Worm (Caenorhabditis elegans): ENCODE measurements around the gene ZK669.5.

The ZK669.5 gene

ce11 chrII:7946830-7947425 lies at the start of gene ZK669.5:
Gene ZK669.5 (minus strand): TSS chrII:7946880.
- TF ChIP-seq pbrm-1 (GFP tag; IDR thresholded peaks at IDR 0.05) (no peak), attf-6 (GFP tag; IDR thresholded peaks at IDR 0.05) (no peak), K12H6.12 (tag; optimal IDR thresholded peaks at IDR 0.05) (no peak), F39B2.1 (GFP tag; IDR thresholded peaks at IDR 0.05) (no peak), hsf-1 (GFP tag; IDR thresholded peaks at IDR 0.05) (no peak), mes-4 (tag; optimal IDR thresholded peaks at IDR 0.05) (no peak), mel-28 (tag; optimal IDR thresholded peaks at IDR 0.05; ENCODE audit: borderline replicate concordance) (no peak), D2030.7 (GFP tag; IDR thresholded peaks at IDR 0.05) (no peak), ztf-22 (GFP tag; optimal IDR thresholded peaks at IDR 0.05) (no peak), atf-7 (tag; optimal IDR thresholded peaks at IDR 0.05) (no peak), aptf-3 (GFP tag; IDR thresholded peaks at IDR 0.05) (no peak)

- TF ChIP-seq chd-7 (tag; optimal IDR thresholded peaks at IDR 0.05) (no peak), K12H6.12 (tag; optimal IDR thresholded peaks at IDR 0.05) (no peak), zfh-2 (GFP tag; conservative IDR thresholded peaks at IDR 0.05) (no peak), F39B2.1 (GFP tag; IDR thresholded peaks at IDR 0.05) (no peak), snpc-4 (GFP tag; optimal IDR thresholded peaks at IDR 0.05) (no peak), snpc-4 (tag; optimal IDR thresholded peaks at IDR 0.05) (no peak), ztf-6 (GFP tag; IDR thresholded peaks at IDR 0.05) (no peak), lsy-27 (tag; optimal IDR thresholded peaks at IDR 0.05; ENCODE audit: borderline replicate concordance, insufficient read depth) (no peak), ceh-79 (tag; optimal IDR thresholded peaks at IDR 0.05) (no peak), nhr-120 (GFP tag; IDR thresholded peaks at IDR 0.05) (no peak), ztf-26 (tag; optimal IDR thresholded peaks at IDR 0.05) (no peak)
Measured at ce11 chrII:7991279-7991678, 44.6 kb upstream of the ZK669.5 start.

ce11 chrII:7990192-7990591 lies 43.5 kb upstream of the ZK669.5 start:
- TF ChIP-seq nfya-1 (tag; optimal IDR thresholded peaks at IDR 0.05; ENCODE audit: borderline replicate concordance, insufficient read depth) (no peak), cebp-1 (GFP tag; IDR thresholded peaks at IDR 0.05) (no peak), cebp-1 (tag; optimal IDR thresholded peaks at IDR 0.05) (no peak), nfyb-1 (GFP tag; IDR thresholded peaks at IDR 0.05) (no peak), lag-1 (GFP tag; IDR thresholded peaks at IDR 0.05) (no peak), F55B11.4 (tag; optimal IDR thresholded peaks at IDR 0.05; ENCODE audit: borderline replicate concordance, insufficient read depth) (no peak), lsl-1 (GFP tag; optimal IDR thresholded peaks at IDR 0.05) (no peak), nhr-90 (tag; optimal IDR thresholded peaks at IDR 0.05) (no peak), dpff-1 (tag; optimal IDR thresholded peaks at IDR 0.05) (no peak), K11D2.4 (GFP tag; IDR thresholded peaks at IDR 0.05) (no peak), aptf-3 (GFP tag; IDR thresholded peaks at IDR 0.05) (no peak), gei-17 (GFP tag; optimal IDR thresholded peaks at IDR 0.05) (no peak)

- no peak for TF ChIP-seq nhr-120 (GFP tag; IDR thresholded peaks at IDR 0.05)
- no peak for TF ChIP-seq die-1 (tag; optimal IDR thresholded peaks at IDR 0.05)
- TF ChIP-seq hsf-1 (GFP tag; IDR thresholded peaks at IDR 0.05), result no peak
- TF ChIP-seq zfh-2 (GFP tag; conservative IDR thresholded peaks at IDR 0.05), result no peak
- peak in 1 of 3 experiments; percentile 33 for TF ChIP-seq lin-35 (GFP tag; optimal IDR thresholded peaks at IDR 0.05)
Measured at ce11 chrII:7986928-7987327, 40.2 kb upstream of the ZK669.5 start.
